Worm (Caenorhabditis elegans) whole organism, L2 larva: ENCODE results near the gene dpf-4.

ENCODE experiments used
- F13H6.1 ChIP-seq: sonication (generic microtip); optimal IDR thresholded peaks from 2 replicates; lab custom pipeline; 2016; ENCODE audit warnings: missing genetic modification characterization, missing compliant biosample characterization
- aly-2 ChIP-seq: fragments of 150-350 bp; optimal IDR thresholded peaks from 2 replicates; lab custom pipeline; 2014; ENCODE audit warnings: missing biosample characterization, missing genetic modification characterization
- ama-1 ChIP-seq: fragments of 150-350 bp; optimal IDR thresholded peaks from 2 replicates; lab custom pipeline; 2018; ENCODE audit warnings: inconsistent platforms
- ceh-82 ChIP-seq: fragments of 150-350 bp; optimal IDR thresholded peaks from 2 replicates; lab custom pipeline; 2014; ENCODE audit warnings: missing biosample characterization, missing genetic modification characterization
- elt-3 ChIP-seq: sonication (generic microtip); optimal IDR thresholded peaks from 2 replicates; lab custom pipeline; 2017; ENCODE audit warnings: missing biosample characterization, missing genetic modification characterization
- lin-39 ChIP-seq: fragments of 150-350 bp; optimal IDR thresholded peaks from 2 replicates; lab custom pipeline; 2014; ENCODE audit warnings: missing biosample characterization, missing genetic modification reagents, missing genetic modification characterization
- lsy-2 ChIP-seq, 2 experiments: fragments of 150-350 bp in 1 of 2; sonication (generic microtip) in 1 of 2; optimal IDR thresholded peaks; 2 replicates each; lab custom pipeline; 2014 to 2017; ENCODE audit warnings: missing biosample characterization in 2 of 2, missing genetic modification characterization in 2 of 2
- nhr-11 ChIP-seq: fragments of 150-350 bp; optimal IDR thresholded peaks from 2 replicates; lab custom pipeline; 2014; ENCODE audit warnings: missing biosample characterization, missing genetic modification characterization
- peb-1 ChIP-seq: fragments of 150-350 bp; optimal IDR thresholded peaks from 2 replicates; lab custom pipeline; 2014; ENCODE audit warnings: missing biosample characterization, missing genetic modification characterization
- snpc-4 ChIP-seq: fragments of 150-350 bp; optimal IDR thresholded peaks from 2 replicates; lab custom pipeline; 2014; ENCODE audit warnings: missing biosample characterization, missing genetic modification characterization
- unc-55 ChIP-seq: fragments of 150-350 bp; sonication (generic microtip); optimal IDR thresholded peaks from 3 replicates; lab custom pipeline; 2014; ENCODE audit warnings: missing biosample characterization, missing genetic modification reagents, missing genetic modification characterization
- ztf-11 ChIP-seq: sonication (generic microtip); optimal IDR thresholded peaks from 2 replicates; lab custom pipeline; 2017; ENCODE audit warnings: missing biosample characterization, missing genetic modification characterization
- ztf-4 ChIP-seq: fragments of 150-350 bp; optimal IDR thresholded peaks from 2 replicates; lab custom pipeline; 2014; ENCODE audit warnings: missing biosample characterization, missing genetic modification characterization

ce11 chrIII:5841676-5842075, 17.4 kb upstream of the dpf-4 start:
- TF ChIP-seq ztf-4, result no peak
- no peak for TF ChIP-seq peb-1 (tag; lab: Kevin White, UChicago)
- no peak for TF ChIP-seq nhr-11 (tag; lab: Kevin White, UChicago)
- TF ChIP-seq lsy-2 (tag; optimal IDR thresholded peaks at IDR 0.05; lab: Kevin White, UChicago), result peak in 1 of 2 experiments; percentile 52
- no peak for TF ChIP-seq elt-3
- peak; percentile 58 for TF ChIP-seq ama-1 (lab: Kevin White, UChicago)
- no peak for TF ChIP-seq ceh-82 (tag; lab: Kevin White, UChicago)
- TF ChIP-seq ztf-11 (tag; lab: Kevin White, UChicago), result no peak
- TF ChIP-seq snpc-4 (tag; lab: Kevin White, UChicago), result no peak
- TF ChIP-seq unc-55 (GFP tag; lab: Kevin White, UChicago), result no peak
- no peak for TF ChIP-seq aly-2 (tag; lab: Kevin White, UChicago)
- peak; percentile 25 for TF ChIP-seq F13H6.1
- TF ChIP-seq lin-39 (tag; lab: Kevin White, UChicago), result no peak
